Fruit fly (Drosophila melanogaster): ENCODE measurements around the gene Ir8a.
A peak's percentile ranks its signal among the peaks of the same experiment; 100 is the strongest.

Ir8a gene

dm6 chrX:9284024-9284738 lies 47.8 kb upstream of the Ir8a start, which contains the start of gene lz (continued):
- TF ChIP-seq CG15514 (GFP tag; optimal IDR thresholded peaks at IDR 0.05) (no peak), CG17328 (GFP tag; IDR thresholded peaks at IDR 0.05) (no peak), Nf-YA (GFP tag; IDR thresholded peaks at IDR 0.05) (peak; percentile 37; the same call in 1 of the 2 replicates), pum (GFP tag; optimal IDR thresholded peaks at IDR 0.05) (no peak), HHEX (GFP tag; optimal IDR thresholded peaks at IDR 0.05) (no peak), CG15479 (GFP tag; optimal IDR thresholded peaks at IDR 0.05) (no peak), klu (GFP tag; IDR thresholded peaks at IDR 0.05) (no peak), ems (GFP tag; optimal IDR thresholded peaks at IDR 0.05) (no peak), slou (GFP tag; optimal IDR thresholded peaks at IDR 0.05) (no peak), CG4854 (GFP tag; optimal IDR thresholded peaks at IDR 0.05) (no peak), hbn (GFP tag; IDR thresholded peaks at IDR 0.05; ENCODE audit: partially characterized antibody) (peak; percentile 16; the same call in 1 of the 2 replicates), az2 (GFP tag; optimal IDR thresholded peaks at IDR 0.05) (no peak), en (GFP tag; optimal IDR thresholded peaks at IDR 0.05) (no peak), cad (GFP tag; optimal IDR thresholded peaks at IDR 0.05) (no peak), lov (optimal IDR thresholded peaks at IDR 0.05) (no peak), lov (GFP tag; IDR thresholded peaks at IDR 0.05) (no peak), nmo (GFP tag; optimal IDR thresholded peaks at IDR 0.05) (no peak), insv (GFP tag; optimal IDR thresholded peaks at IDR 0.05) (peak; percentile 30 to 92), gcm2 (GFP tag; optimal IDR thresholded peaks at IDR 0.05) (no peak), CG6765 (GFP tag; optimal IDR thresholded peaks at IDR 0.05) (no peak), Nf-YC (tag; optimal IDR thresholded peaks at IDR 0.05) (peak; percentile 99), trh (GFP tag; optimal IDR thresholded peaks at IDR 0.05) (no peak), mld (GFP tag; IDR thresholded peaks at IDR 0.05; ENCODE audit: partially characterized antibody) (no peak), CG11093 (GFP tag; IDR thresholded peaks at IDR 0.05) (no peak), nau (GFP tag; optimal IDR thresholded peaks at IDR 0.05) (no peak), chif (GFP tag; optimal IDR thresholded peaks at IDR 0.05) (no peak), CG18262 (tag; optimal IDR thresholded peaks at IDR 0.05) (no peak), Nf-YB (GFP tag; optimal IDR thresholded peaks at IDR 0.05) (peak; percentile 100), gro (GFP tag; optimal IDR thresholded peaks at IDR 0.05) (no peak), shn (GFP tag; optimal IDR thresholded peaks at IDR 0.05) (no peak), Side (GFP tag; optimal IDR thresholded peaks at IDR 0.05) (no peak), row (GFP tag; IDR thresholded peaks at IDR 0.05) (no peak), stc (GFP tag; IDR thresholded peaks at IDR 0.05) (no peak), Fer2 (tag; optimal IDR thresholded peaks at IDR 0.05) (no peak), B-H2 (GFP tag; optimal IDR thresholded peaks at IDR 0.05) (no peak), CG6175 (GFP tag; IDR thresholded peaks at IDR 0.05) (no peak), Ssrp (tag; optimal IDR thresholded peaks at IDR 0.05) (no peak), pzg (GFP tag; optimal IDR thresholded peaks at IDR 0.05) (no peak), CG11398 (GFP tag; optimal IDR thresholded peaks at IDR 0.05) (no peak), tup (GFP tag; optimal IDR thresholded peaks at IDR 0.05) (no peak), MBD-R2 (GFP tag; IDR thresholded peaks at IDR 0.05) (no peak), fd3F (GFP tag; optimal IDR thresholded peaks at IDR 0.05) (no peak), Ets65A (GFP tag) (no peak), Elba2 (GFP tag; optimal IDR thresholded peaks at IDR 0.05) (peak; percentile 43), CG12299 (tag; optimal IDR thresholded peaks at IDR 0.05) (no peak), dati (GFP tag; IDR thresholded peaks at IDR 0.05) (no peak), CG5953 (GFP tag; IDR thresholded peaks at IDR 0.05) (no peak), yki (optimal IDR thresholded peaks at IDR 0.05) (peak; percentile 73), GATAe (GFP tag; conservative IDR thresholded peaks at IDR 0.05) (no peak), CG4282 (GFP tag; optimal IDR thresholded peaks at IDR 0.05) (no peak), BtbVII (GFP tag; optimal IDR thresholded peaks at IDR 0.05) (no peak), CG3281 (GFP tag; optimal IDR thresholded peaks at IDR 0.05) (no peak)
